Fruit fly (Drosophila melanogaster): Measurements from ENCODE around the gene ppk14.

dm6 chr2L:6380966-6381365 lies 26.2 kb downstream of the ppk14 start, which contains the start of gene Nepl5:
- TF ChIP-seq Sin3A (optimal IDR thresholded peaks at IDR 0.05) (no peak), Myc (optimal IDR thresholded peaks at IDR 0.05) (no peak), ttk (optimal IDR thresholded peaks at IDR 0.05) (no peak), psq (optimal IDR thresholded peaks at IDR 0.05) (no peak)

Measured in Kc167 (cell line).